Worm (Caenorhabditis elegans) whole organism, L4/young adult: Measurements from ENCODE around the gene jtr-1.

Source experiments
- W03F9.2 ChIP-seq: fragments of 150-350 bp; optimal IDR thresholded peaks from 2 replicates; lab custom pipeline; 2014; ENCODE audit warnings: missing biosample characterization, missing genetic modification characterization
- dao-5 ChIP-seq: sonication (generic microtip); optimal IDR thresholded peaks from 2 replicates; lab custom pipeline; 2016; ENCODE audit warnings: missing genotype, missing genetic modification characterization, moderate library complexity, missing compliant biosample characterization
- him-1 ChIP-seq: sonication (generic microtip); optimal IDR thresholded peaks from 2 replicates; lab custom pipeline; 2016; ENCODE audit warnings: missing genotype, missing genetic modification reagents, missing genetic modification characterization, missing compliant biosample characterization

DNA sequence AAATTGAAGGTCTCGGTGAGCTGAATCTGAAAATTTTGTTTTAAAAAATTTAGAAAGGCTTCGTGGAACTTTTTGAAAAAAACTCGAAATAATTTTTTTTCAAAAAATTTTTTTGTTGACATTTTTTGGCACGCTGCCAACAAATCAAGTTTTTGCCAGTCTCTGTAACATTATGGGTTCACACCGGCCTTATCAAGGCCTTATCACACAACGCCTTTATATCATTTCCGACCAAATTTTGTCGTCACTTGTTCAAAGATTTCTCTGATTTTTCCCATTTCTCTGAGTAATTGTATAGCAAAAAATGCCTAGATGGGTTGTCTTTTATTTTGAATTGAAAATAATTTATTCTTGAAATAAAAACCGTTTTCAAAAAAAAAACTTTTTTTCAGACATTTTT, 14.9 kb upstream of the jtr-1 start:
- TF ChIP-seq him-1 (tag; lab: Kevin White, UChicago): no peak
- no peak for TF ChIP-seq W03F9.2 (tag; lab: Kevin White, UChicago)
- no peak for TF ChIP-seq dao-5
